Worm (Caenorhabditis elegans) whole organism, late embryonic: Measurements from ENCODE around the gene twk-10.
A peak's percentile ranks its signal among the peaks of the same experiment; 100 is the strongest.

Experiments used
- C08G9.2 ChIP-seq: sonication (generic microtip); optimal IDR thresholded peaks from 2 replicates; lab custom pipeline; 2016; ENCODE audit warnings: mild to moderate bottlenecking, missing genetic modification characterization, moderate library complexity, missing compliant biosample characterization
- ahr-1 ChIP-seq: sonication (generic microtip); optimal IDR thresholded peaks from 2 replicates; lab custom pipeline; 2016; ENCODE audit warnings: missing genetic modification characterization, missing compliant biosample characterization
- ceh-18 ChIP-seq: sonication (generic microtip); optimal IDR thresholded peaks from 2 replicates; lab custom pipeline; 2016; ENCODE audit warnings: missing genetic modification characterization, missing compliant biosample characterization
- ceh-2 ChIP-seq: sonication (generic microtip); optimal IDR thresholded peaks from 2 replicates; lab custom pipeline; 2016; ENCODE audit warnings: missing genotype, missing genetic modification characterization, missing compliant biosample characterization
- ceh-22 ChIP-seq: sonication (generic microtip); optimal IDR thresholded peaks from 2 replicates; lab custom pipeline; 2017; ENCODE audit warnings: missing biosample characterization, missing genetic modification characterization
- ceh-30 ChIP-seq: fragments of 150-350 bp; optimal IDR thresholded peaks from 2 replicates; lab custom pipeline; 2014; ENCODE audit warnings: missing biosample characterization, missing genetic modification characterization
- ceh-31 ChIP-seq: sonication (generic microtip); optimal IDR thresholded peaks from 2 replicates; lab custom pipeline; 2016; ENCODE audit warnings: missing genetic modification characterization, missing compliant biosample characterization
- ceh-34 ChIP-seq: sonication (generic microtip); optimal IDR thresholded peaks from 2 replicates; lab custom pipeline; 2016; ENCODE audit warnings: mild to moderate bottlenecking, missing genetic modification characterization, missing compliant biosample characterization
- ceh-45 ChIP-seq: fragments of 200-800 bp; sonication (Bioruptor generic); IDR thresholded peaks from 2 replicates; pipeline ENCODE4 v1.3.6; 2022; ENCODE audit warnings: missing genetic modification reagents, missing genetic modification characterization, missing compliant biosample characterization
- ceh-48 ChIP-seq: sonication (generic microtip); optimal IDR thresholded peaks from 2 replicates; lab custom pipeline; 2016; ENCODE audit warnings: missing genetic modification characterization, inconsistent platforms, missing compliant biosample characterization
- ceh-6 ChIP-seq: fragments of 200-800 bp; sonication (Bioruptor generic); optimal IDR thresholded peaks from 2 replicates; lab custom pipeline; 2018; ENCODE audit warnings: mild to moderate bottlenecking, missing genetic modification characterization, missing compliant biosample characterization
- che-1 ChIP-seq: sonication (generic microtip); optimal IDR thresholded peaks from 2 replicates; lab custom pipeline; 2016; ENCODE audit warnings: mild to moderate bottlenecking, missing genetic modification characterization, missing compliant biosample characterization
- dmd-4 ChIP-seq: sonication (generic microtip); optimal IDR thresholded peaks from 2 replicates; lab custom pipeline; 2016; ENCODE audit warnings: borderline replicate concordance, missing genetic modification characterization, missing compliant biosample characterization
- dve-1 ChIP-seq: sonication (generic microtip); optimal IDR thresholded peaks from 2 replicates; lab custom pipeline; 2017; ENCODE audit warnings: antibody characterized with exemption, mild to moderate bottlenecking, missing genetic modification characterization, missing compliant biosample characterization
- elt-4 ChIP-seq: sonication (generic microtip); optimal IDR thresholded peaks from 2 replicates; lab custom pipeline; 2016; ENCODE audit warnings: missing genetic modification characterization, missing compliant biosample characterization
- ets-4 ChIP-seq: sonication (generic microtip); optimal IDR thresholded peaks from 2 replicates; lab custom pipeline; 2016; ENCODE audit warnings: missing genetic modification characterization, missing compliant biosample characterization
- eyg-1 ChIP-seq: sonication (generic microtip); optimal IDR thresholded peaks from 2 replicates; lab custom pipeline; 2016; ENCODE audit warnings: missing genotype, missing genetic modification characterization, missing compliant biosample characterization
- fax-1 ChIP-seq: sonication (generic microtip); optimal IDR thresholded peaks from 2 replicates; lab custom pipeline; 2016; ENCODE audit warnings: missing genotype, missing genetic modification characterization, missing compliant biosample characterization
- fkh-10 ChIP-seq: fragments of 150-350 bp; optimal IDR thresholded peaks from 2 replicates; lab custom pipeline; 2014; ENCODE audit warnings: missing biosample characterization, missing genetic modification reagents, missing genetic modification characterization
- fkh-6 ChIP-seq: sonication (generic microtip); optimal IDR thresholded peaks from 2 replicates; lab custom pipeline; 2016; ENCODE audit warnings: missing genetic modification characterization, missing compliant biosample characterization
- gmeb-2 ChIP-seq: sonication (generic microtip); optimal IDR thresholded peaks from 2 replicates; lab custom pipeline; 2016; ENCODE audit warnings: missing genetic modification characterization, inconsistent platforms, missing compliant biosample characterization
- hlh-13 ChIP-seq: fragments of 200-800 bp; sonication (Bioruptor generic); optimal IDR thresholded peaks from 2 replicates; lab custom pipeline; 2018; ENCODE audit warnings: mild to moderate bottlenecking, missing genetic modification characterization, missing compliant biosample characterization
- hlh-15 ChIP-seq: sonication (generic microtip); optimal IDR thresholded peaks from 2 replicates; lab custom pipeline; 2016; ENCODE audit warnings: missing genetic modification characterization, missing compliant biosample characterization
- hlh-30 ChIP-seq: sonication (generic microtip); optimal IDR thresholded peaks from 2 replicates; lab custom pipeline; 2017; ENCODE audit warnings: antibody characterized with exemption, missing genetic modification characterization, missing compliant biosample characterization; ENCODE audit not compliant: insufficient read depth
- lin-11 ChIP-seq: fragments of 200-800 bp; sonication (Bioruptor generic); optimal IDR thresholded peaks from 2 replicates; lab custom pipeline; 2018; ENCODE audit warnings: mild to moderate bottlenecking, missing genetic modification characterization, missing compliant biosample characterization
- madf-2 ChIP-seq: sonication (generic microtip); optimal IDR thresholded peaks from 2 replicates; lab custom pipeline; 2017; ENCODE audit warnings: missing genetic modification characterization, missing compliant biosample characterization
- nhr-11 ChIP-seq: fragments of 150-350 bp; optimal IDR thresholded peaks from 2 replicates; lab custom pipeline; 2014; ENCODE audit warnings: missing biosample characterization, missing genetic modification characterization
- nhr-232 ChIP-seq: sonication (generic microtip); optimal IDR thresholded peaks from 2 replicates; lab custom pipeline; 2016; ENCODE audit warnings: missing genetic modification characterization, missing compliant biosample characterization
- npax-4 ChIP-seq: sonication (generic microtip); optimal IDR thresholded peaks from 2 replicates; lab custom pipeline; 2016; ENCODE audit warnings: missing genetic modification characterization, missing compliant biosample characterization
- pag-3 ChIP-seq: sonication (generic microtip); optimal IDR thresholded peaks from 2 replicates; lab custom pipeline; 2016; ENCODE audit warnings: missing compliant biosample characterization, missing genetic modification characterization, borderline replicate concordance
- pat-9 ChIP-seq: fragments of 200-800 bp; sonication (Bioruptor generic); optimal IDR thresholded peaks from 2 replicates; lab custom pipeline; 2018; ENCODE audit warnings: mild to moderate bottlenecking, missing genetic modification characterization, moderate library complexity, missing compliant biosample characterization
- pha-2 ChIP-seq: sonication (generic microtip); optimal IDR thresholded peaks from 2 replicates; lab custom pipeline; 2017; ENCODE audit warnings: mild to moderate bottlenecking, missing genetic modification characterization, missing compliant biosample characterization
- pros-1 ChIP-seq: fragments of 150-350 bp; optimal IDR thresholded peaks from 2 replicates; lab custom pipeline; 2014; ENCODE audit warnings: missing biosample characterization, missing genetic modification reagents, missing genetic modification characterization
- ref-2 ChIP-seq: sonication (generic microtip); optimal IDR thresholded peaks from 2 replicates; lab custom pipeline; 2016; ENCODE audit warnings: missing genetic modification characterization, missing compliant biosample characterization
- rnt-1 ChIP-seq: sonication (generic microtip); optimal IDR thresholded peaks from 2 replicates; lab custom pipeline; 2016; ENCODE audit warnings: missing genetic modification characterization, missing compliant biosample characterization
- sox-2 ChIP-seq: fragments of 200-800 bp; sonication (Bioruptor generic); IDR thresholded peaks from 2 replicates; pipeline ENCODE4 v1.3.6; 2022; ENCODE audit warnings: missing genetic modification reagents, missing genetic modification characterization, missing compliant biosample characterization
- sox-4 ChIP-seq: sonication (generic microtip); optimal IDR thresholded peaks from 2 replicates; lab custom pipeline; 2017; ENCODE audit warnings: mild to moderate bottlenecking, missing genetic modification characterization, inconsistent platforms, missing compliant biosample characterization
- syd-9 ChIP-seq: sonication (generic microtip); optimal IDR thresholded peaks from 2 replicates; lab custom pipeline; 2016; ENCODE audit warnings: mild to moderate bottlenecking, missing genetic modification characterization, moderate library complexity, missing compliant biosample characterization
- tbx-2 ChIP-seq: sonication (generic microtip); optimal IDR thresholded peaks from 2 replicates; lab custom pipeline; 2016; ENCODE audit warnings: missing genetic modification characterization, missing compliant biosample characterization
- ttx-3 ChIP-seq: sonication (generic microtip); optimal IDR thresholded peaks from 2 replicates; lab custom pipeline; 2016; ENCODE audit warnings: missing genetic modification reagents, missing genetic modification characterization, missing compliant biosample characterization
- unc-42 ChIP-seq: sonication (generic microtip); optimal IDR thresholded peaks from 2 replicates; lab custom pipeline; 2016; ENCODE audit warnings: missing genotype, missing genetic modification characterization, missing compliant biosample characterization
- zip-5 ChIP-seq: sonication (generic microtip); optimal IDR thresholded peaks from 2 replicates; lab custom pipeline; 2016; ENCODE audit warnings: missing genetic modification characterization, missing compliant biosample characterization

Gene twk-10

DNA sequence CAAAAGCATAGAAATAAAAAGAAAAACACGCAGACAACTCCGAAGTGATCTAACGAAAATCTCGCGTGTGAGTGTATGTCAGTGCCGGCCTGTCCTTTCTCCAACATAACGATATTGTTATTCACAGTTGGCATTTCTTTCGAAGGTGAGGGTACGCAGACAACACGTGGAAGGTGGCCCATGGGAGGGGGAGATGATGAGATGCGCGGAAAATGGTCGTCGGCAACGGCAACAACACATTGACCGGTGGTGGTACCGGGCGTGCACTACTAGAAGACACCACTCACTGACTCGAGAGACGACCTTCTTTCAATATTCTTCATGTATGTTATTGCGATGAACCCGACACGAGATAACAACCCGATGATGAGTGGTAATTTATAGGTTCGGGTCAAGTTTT, 7.1 kb upstream of the twk-10 start:
- TF ChIP-seq fkh-6 (tag; lab: Kevin White, UChicago), result no peak
- TF ChIP-seq ref-2 (tag; lab: Kevin White, UChicago), result peak; percentile 61
- peak; percentile 41 for TF ChIP-seq tbx-2 (tag; lab: Kevin White, UChicago)
- TF ChIP-seq, all 69 proteins: peak for 2

DNA sequence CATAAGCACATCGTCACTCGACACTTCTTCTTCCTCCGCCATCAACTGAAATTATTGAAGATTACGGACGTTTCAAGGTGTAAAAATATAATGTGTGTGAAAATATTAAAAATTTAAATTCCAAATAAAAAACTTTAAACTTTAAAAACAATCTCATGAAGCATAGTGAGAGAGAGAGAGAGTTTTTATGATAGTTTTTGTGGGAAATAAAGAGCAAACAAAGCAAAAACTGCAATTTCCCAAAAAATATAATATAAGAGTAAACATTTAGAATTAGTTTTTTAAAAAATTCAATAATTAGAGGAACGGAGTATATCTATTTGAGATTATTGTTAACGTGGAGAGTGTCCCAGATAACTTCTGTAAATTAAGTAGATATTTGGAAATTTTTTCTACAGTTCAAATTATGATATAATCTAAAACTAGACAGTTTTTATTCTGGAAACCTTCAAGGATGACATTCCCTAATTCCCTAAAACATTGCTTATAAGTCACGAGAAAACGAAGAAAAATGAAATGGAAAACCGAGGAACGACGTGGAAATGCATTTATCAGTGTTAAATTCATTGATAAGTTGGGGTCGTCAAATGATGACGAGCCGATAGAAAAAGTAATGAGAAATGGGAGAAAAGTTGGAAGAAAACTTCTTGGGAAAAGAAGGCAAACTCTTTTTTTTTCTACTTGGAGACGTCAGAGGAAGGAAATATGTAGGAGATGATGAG, 5.5 kb upstream of the twk-10 start, which contains the start of gene dre-1:
Gene dre-1, minus strand, starts transcription at position 51 of the 722 bp plus-strand sequence.
- TF ChIP-seq ceh-2 (tag; lab: Kevin White, UChicago), result no peak
- no peak for TF ChIP-seq nhr-11 (tag; lab: Kevin White, UChicago)
- no peak for TF ChIP-seq pha-2 (tag; lab: Kevin White, UChicago)
- TF ChIP-seq che-1 (tag; lab: Kevin White, UChicago), result no peak
- no peak for TF ChIP-seq pat-9 (tag; lab: Kevin White, UChicago)
- TF ChIP-seq C08G9.2, result no peak
- TF ChIP-seq dmd-4 (tag; lab: Kevin White, UChicago), result no peak
- TF ChIP-seq ceh-31 (tag; lab: Kevin White, UChicago), result no peak
- TF ChIP-seq pros-1, result no peak
- no peak for TF ChIP-seq ahr-1 (tag; lab: Kevin White, UChicago)
- TF ChIP-seq syd-9 (tag; lab: Kevin White, UChicago), result no peak
- no peak for TF ChIP-seq gmeb-2 (tag; lab: Kevin White, UChicago)
- TF ChIP-seq ceh-6 (GFP tag; lab: Kevin White, UChicago), result no peak
- TF ChIP-seq hlh-30 (tag; lab: Kevin White, UChicago), result no peak
- no peak for TF ChIP-seq rnt-1 (tag; lab: Kevin White, UChicago)
- TF ChIP-seq nhr-232 (tag; lab: Kevin White, UChicago), result no peak
- TF ChIP-seq fkh-10, result no peak
- no peak for TF ChIP-seq zip-5 (tag; lab: Kevin White, UChicago)
- no peak for TF ChIP-seq hlh-13 (GFP tag; lab: Kevin White, UChicago)
- TF ChIP-seq ets-4 (tag; lab: Kevin White, UChicago), result no peak

DNA sequence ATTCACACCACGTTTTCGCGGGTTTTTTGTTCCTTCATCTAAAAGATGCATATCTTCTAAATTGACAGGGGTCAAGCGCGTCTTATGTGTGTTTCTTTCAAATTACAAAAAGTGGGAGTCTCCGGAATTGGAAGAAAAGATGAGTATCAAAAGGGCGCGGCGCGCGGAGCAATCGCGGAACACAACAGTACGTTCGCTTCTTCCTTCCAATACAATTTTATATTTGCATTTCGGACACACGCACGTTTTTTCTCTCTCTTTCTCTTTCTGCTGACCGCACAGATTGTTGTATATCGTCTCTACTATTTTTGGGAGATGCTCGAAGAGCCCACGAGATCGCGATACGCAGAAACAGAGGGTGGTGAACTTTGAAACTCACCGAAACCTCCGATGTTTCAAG, 3.8 kb upstream of the twk-10 start:
- TF ChIP-seq madf-2, result no peak
- TF ChIP-seq ceh-34 (tag; lab: Kevin White, UChicago), result no peak
- TF ChIP-seq elt-4 (tag; lab: Kevin White, UChicago), result no peak
- TF ChIP-seq fax-1, result no peak
- TF ChIP-seq che-1 (tag; lab: Kevin White, UChicago), result no peak
- TF ChIP-seq fkh-6 (tag; lab: Kevin White, UChicago), result no peak
- TF ChIP-seq ceh-45, result no peak
- TF ChIP-seq ceh-48, result no peak
- no peak for TF ChIP-seq lin-11
- TF ChIP-seq ets-4 (tag; lab: Kevin White, UChicago), result no peak
- TF ChIP-seq unc-42 (tag; lab: Kevin White, UChicago), result no peak
- TF ChIP-seq rnt-1 (tag; lab: Kevin White, UChicago), result no peak
- no peak for TF ChIP-seq eyg-1

DNA sequence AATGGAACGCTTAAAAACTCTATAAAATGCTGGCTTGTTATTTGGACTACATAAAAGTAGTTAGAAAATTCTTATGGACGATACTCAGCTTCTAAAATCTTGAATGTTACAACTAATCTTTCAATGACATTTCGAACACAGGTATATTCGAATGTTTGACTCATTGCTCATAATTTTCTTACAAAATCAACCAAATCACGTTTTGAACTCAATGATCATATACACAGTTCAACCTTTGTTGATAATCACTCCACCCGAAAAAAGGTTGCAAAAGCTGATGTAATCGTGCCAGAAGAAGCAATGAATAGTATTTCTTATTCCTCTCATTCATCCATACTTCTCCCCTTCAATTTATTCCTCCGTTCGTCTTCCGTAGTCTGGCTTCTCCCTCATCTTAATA, 3.0 kb upstream of the twk-10 start, which contains the start of gene K04A8.20:
Gene K04A8.20, plus strand, starts transcription at position 301 of the 400 bp plus-strand sequence.
- TF ChIP-seq rnt-1 (tag; lab: Kevin White, UChicago), result no peak
- TF ChIP-seq sox-2 (GFP tag; lab: Robert Waterston, UW), result no peak
- no peak for TF ChIP-seq pag-3 (tag; lab: Kevin White, UChicago)
- no peak for TF ChIP-seq che-1 (tag; lab: Kevin White, UChicago)
- TF ChIP-seq ceh-22 (tag; lab: Kevin White, UChicago), result no peak
- TF ChIP-seq nhr-11 (tag; lab: Kevin White, UChicago), result no peak
- TF ChIP-seq dve-1 (tag; lab: Kevin White, UChicago), result no peak
- TF ChIP-seq gmeb-2 (tag; lab: Kevin White, UChicago), result no peak
- no peak for TF ChIP-seq sox-4 (tag; lab: Kevin White, UChicago)
- no peak for TF ChIP-seq ttx-3 (tag; lab: Kevin White, UChicago)
- TF ChIP-seq pha-2 (tag; lab: Kevin White, UChicago), result no peak
- no peak for TF ChIP-seq hlh-15 (tag; lab: Kevin White, UChicago)
- TF ChIP-seq hlh-30 (tag; lab: Kevin White, UChicago), result no peak
- TF ChIP-seq npax-4 (tag; lab: Kevin White, UChicago), result no peak
- no peak for TF ChIP-seq ceh-6 (GFP tag; lab: Kevin White, UChicago)
- TF ChIP-seq ref-2 (tag; lab: Kevin White, UChicago), result no peak
- TF ChIP-seq ceh-18 (tag; lab: Kevin White, UChicago), result no peak
- no peak for TF ChIP-seq ceh-30 (tag; lab: Kevin White, UChicago)
